Worm (Caenorhabditis elegans) whole organism, L1 larva: ENCODE measurements around the gene F36D4.6.

Experiments used
- ama-1 ChIP-seq: fragments of 150-350 bp; optimal IDR thresholded peaks from 2 replicates; lab custom pipeline; 2014
- ceh-90 ChIP-seq: sonication (generic microtip); optimal IDR thresholded peaks from 2 replicates; lab custom pipeline; 2016; ENCODE audit warnings: missing genetic modification characterization, missing compliant biosample characterization
- elt-3 ChIP-seq, 6 experiments: fragments of 150-350 bp in 1 of 6; sonication (generic microtip); optimal IDR thresholded peaks; 2 replicates each; lab custom pipeline; 2017 to 2018; ENCODE audit warnings: missing biosample characterization in 6 of 6, missing genetic modification characterization in 6 of 6, inconsistent platforms in 1 of 6
- fkh-10 ChIP-seq: sonication (generic microtip); optimal IDR thresholded peaks from 2 replicates; lab custom pipeline; 2017; ENCODE audit warnings: missing biosample characterization, missing genetic modification reagents, missing genetic modification characterization
- nhr-12 ChIP-seq: sonication (generic microtip); optimal IDR thresholded peaks from 2 replicates; lab custom pipeline; 2017; ENCODE audit warnings: missing biosample characterization, missing genetic modification characterization
- nhr-28 ChIP-seq: fragments of 150-350 bp; optimal IDR thresholded peaks from 2 replicates; lab custom pipeline; 2014; ENCODE audit warnings: missing biosample characterization, missing genetic modification characterization
- nhr-77 ChIP-seq: fragments of 150-350 bp; optimal IDR thresholded peaks from 2 replicates; lab custom pipeline; 2014; ENCODE audit warnings: missing biosample characterization, missing genetic modification characterization
- nhr-84 ChIP-seq: sonication (generic microtip); optimal IDR thresholded peaks from 2 replicates; lab custom pipeline; 2017; ENCODE audit warnings: missing biosample characterization, missing genetic modification characterization
- nhr-90 ChIP-seq: sonication (generic microtip); optimal IDR thresholded peaks from 2 replicates; lab custom pipeline; 2016; ENCODE audit warnings: mild to moderate bottlenecking, missing genetic modification characterization, missing compliant biosample characterization; ENCODE audit not compliant: poor library complexity
- rnt-1 ChIP-seq: sonication (generic microtip); optimal IDR thresholded peaks from 2 replicates; lab custom pipeline; 2016; ENCODE audit warnings: mild to moderate bottlenecking, missing genetic modification characterization, moderate library complexity, missing compliant biosample characterization
- skn-1 ChIP-seq: fragments of 150-350 bp; optimal IDR thresholded peaks from 2 replicates; lab custom pipeline; 2014; ENCODE audit warnings: missing biosample characterization, missing genetic modification characterization
- snpc-4 ChIP-seq: fragments of 150-350 bp; optimal IDR thresholded peaks from 2 replicates; lab custom pipeline; 2014; ENCODE audit warnings: missing biosample characterization, missing genetic modification characterization
- unc-62 ChIP-seq: fragments of 150-350 bp; optimal IDR thresholded peaks from 2 replicates; lab custom pipeline; 2014; ENCODE audit warnings: missing biosample characterization, missing genetic modification reagents, missing genetic modification characterization
- unc-98 ChIP-seq: fragments of 200-800 bp; sonication (Bioruptor generic); IDR thresholded peaks from 2 replicates; pipeline ENCODE4 v1.3.6; 2022; ENCODE audit warnings: missing genetic modification characterization, missing compliant biosample characterization

DNA sequence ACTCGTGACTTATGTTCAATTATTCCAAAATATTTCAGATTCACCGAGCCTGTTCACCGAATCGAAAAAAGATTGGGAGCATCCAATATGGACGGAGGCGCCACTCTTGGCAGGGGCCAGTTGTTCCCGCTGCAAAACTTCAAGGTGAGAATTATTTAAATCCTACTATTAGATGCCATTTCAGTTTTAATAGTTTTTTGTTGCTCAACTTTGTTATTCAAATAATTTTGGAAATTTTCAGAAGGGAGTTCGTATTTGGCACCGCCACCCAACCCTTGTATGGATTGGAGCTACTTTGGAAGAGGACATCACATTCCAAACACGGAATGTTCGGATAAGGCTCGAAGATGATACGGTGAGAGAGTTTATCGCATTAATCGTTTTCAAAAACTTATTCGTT is 40.8 kb downstream of the F36D4.6 start, which contains the start of gene hum-2:
- TF ChIP-seq nhr-84 (tag; lab: Kevin White, UChicago), result no peak
- no peak for TF ChIP-seq rnt-1 (tag; lab: Kevin White, UChicago)
- no peak for TF ChIP-seq unc-62 (GFP tag; lab: Kevin White, UChicago)
- TF ChIP-seq elt-3 (tag; optimal IDR thresholded peaks at IDR 0.05; lab: Kevin White, UChicago), result no peak
- TF ChIP-seq nhr-90 (tag; lab: Kevin White, UChicago), result no peak
- TF ChIP-seq skn-1 (tag; lab: Kevin White, UChicago), result no peak
- no peak for TF ChIP-seq unc-98 (GFP tag; lab: Robert Waterston, UW)
- no peak for TF ChIP-seq fkh-10
- TF ChIP-seq nhr-28 (tag; lab: Kevin White, UChicago), result no peak
- no peak for TF ChIP-seq nhr-77 (tag; lab: Kevin White, UChicago)
- no peak for TF ChIP-seq snpc-4 (tag; lab: Kevin White, UChicago)
- TF ChIP-seq ceh-90 (tag; lab: Kevin White, UChicago), result no peak
- no peak for TF ChIP-seq ama-1 (lab: Kevin White, UChicago)
- TF ChIP-seq nhr-12 (tag; lab: Kevin White, UChicago), result no peak
